Worm (Caenorhabditis elegans) whole organism, young adult: ENCODE data around the gene srw-41.

Experiments used
- B0035.1 ChIP-seq: sonication (generic microtip); optimal IDR thresholded peaks from 2 replicates; lab custom pipeline; 2016; ENCODE audit warnings: missing genetic modification characterization, mild to moderate bottlenecking, missing compliant biosample characterization, missing genotype, missing genetic modification reagents
- C06A6.2 ChIP-seq: fragments of 200-800 bp; sonication (Bioruptor generic); conservative IDR thresholded peaks from 2 replicates; pipeline ENCODE4 v1.3.6; 2022; ENCODE audit warnings: missing genetic modification characterization, missing compliant biosample characterization
- F23B12.7 ChIP-seq: sonication (generic microtip); optimal IDR thresholded peaks from 2 replicates; lab custom pipeline; 2017; ENCODE audit warnings: missing genetic modification characterization, mild to moderate bottlenecking, missing compliant biosample characterization, antibody characterized with exemption, moderate library complexity; ENCODE audit not compliant: insufficient read depth
- F39B2.1 ChIP-seq: fragments of 200-800 bp; sonication (Bioruptor generic); IDR thresholded peaks from 2 replicates; pipeline ENCODE4 v1.3.6; 2022; ENCODE audit warnings: missing genetic modification reagents, missing genetic modification characterization, missing compliant biosample characterization
- F52B5.7 ChIP-seq: sonication (generic microtip); optimal IDR thresholded peaks from 2 replicates; lab custom pipeline; 2016; ENCODE audit warnings: mild to moderate bottlenecking, missing genetic modification characterization, missing compliant biosample characterization
- T07F8.4 ChIP-seq: sonication (generic microtip); optimal IDR thresholded peaks from 2 replicates; lab custom pipeline; 2016; ENCODE audit warnings: mild to moderate bottlenecking, missing genetic modification characterization, moderate library complexity, missing compliant biosample characterization
- Y53G8AR.9 ChIP-seq: fragments of 200-800 bp; sonication (Bioruptor generic); conservative IDR thresholded peaks from 2 replicates; pipeline ENCODE4 v1.3.6; 2022; ENCODE audit warnings: missing genetic modification reagents, missing genetic modification characterization, missing compliant biosample characterization
- Y67H2A.10 ChIP-seq: fragments of 200-800 bp; sonication (Bioruptor generic); conservative IDR thresholded peaks from 2 replicates; pipeline ENCODE4 v1.3.6; 2022; ENCODE audit warnings: missing genetic modification reagents, missing genetic modification characterization, missing compliant biosample characterization
- Y79H2A.3 ChIP-seq: fragments of 200-800 bp; sonication (Bioruptor generic); conservative IDR thresholded peaks from 2 replicates; pipeline ENCODE4 v1.3.6; 2022; ENCODE audit warnings: missing genetic modification reagents, missing genetic modification characterization, missing compliant biosample characterization
- Y95B8A.8 ChIP-seq: fragments of 200-800 bp; sonication (Bioruptor generic); IDR thresholded peaks from 2 replicates; pipeline ENCODE4 v1.3.6; 2022; ENCODE audit warnings: missing genetic modification reagents, missing genetic modification characterization, missing compliant biosample characterization
- ZK185.1 ChIP-seq: sonication (generic microtip); optimal IDR thresholded peaks from 2 replicates; lab custom pipeline; 2016; ENCODE audit warnings: mild to moderate bottlenecking, missing genetic modification characterization, missing compliant biosample characterization; ENCODE audit not compliant: poor library complexity, severe bottlenecking
- akir-1 ChIP-seq: fragments of 200-800 bp; sonication (Bioruptor generic); optimal IDR thresholded peaks from 2 replicates; lab custom pipeline; 2018; ENCODE audit warnings: mild to moderate bottlenecking, missing genetic modification characterization, moderate library complexity, missing compliant biosample characterization
- ama-1 ChIP-seq, 3 experiments: fragments of 150-350 bp in 1 of 3; sonication (generic microtip) in 2 of 3; optimal IDR thresholded peaks; 2 replicates each; lab custom pipeline; 2014 to 2018; ENCODE audit warnings: missing biosample characterization in 2 of 3, missing genetic modification characterization in 2 of 3, missing genetic modification reagents in 2 of 3
- aptf-3 ChIP-seq: fragments of 200-800 bp; sonication (Bioruptor generic); IDR thresholded peaks from 2 replicates; pipeline ENCODE4 v1.3.6; 2022; ENCODE audit warnings: missing genetic modification characterization, missing compliant biosample characterization
- attf-6 ChIP-seq: fragments of 200-800 bp; sonication (Bioruptor generic); IDR thresholded peaks from 2 replicates; pipeline ENCODE4 v1.3.6; 2022; ENCODE audit warnings: missing genetic modification reagents, missing genetic modification characterization, missing compliant biosample characterization
- bed-1 ChIP-seq: fragments of 200-800 bp; sonication (Bioruptor generic); IDR thresholded peaks from 2 replicates; pipeline ENCODE4 v1.3.6; 2022; ENCODE audit warnings: missing genetic modification reagents, missing genetic modification characterization, missing compliant biosample characterization
- cebp-2 ChIP-seq: fragments of 200-800 bp; sonication (Bioruptor generic); IDR thresholded peaks from 2 replicates; pipeline ENCODE4 v1.3.6; 2022; ENCODE audit warnings: missing genetic modification characterization, missing compliant biosample characterization
- ceh-100 ChIP-seq: fragments of 200-800 bp; sonication (Bioruptor generic); IDR thresholded peaks from 2 replicates; pipeline ENCODE4 v1.3.6; 2022; ENCODE audit warnings: missing genetic modification reagents, missing genetic modification characterization, missing compliant biosample characterization
- ceh-58 ChIP-seq: fragments of 200-800 bp; sonication (Bioruptor generic); IDR thresholded peaks from 2 replicates; pipeline ENCODE4 v1.3.6; 2022; ENCODE audit warnings: missing genetic modification characterization, missing compliant biosample characterization
- ceh-91 ChIP-seq: fragments of 200-800 bp; sonication (Bioruptor generic); IDR thresholded peaks from 2 replicates; pipeline ENCODE4 v1.3.6; 2022; ENCODE audit warnings: missing genetic modification reagents, missing genetic modification characterization, missing compliant biosample characterization
- dox-1 ChIP-seq: fragments of 200-800 bp; sonication (Bioruptor generic); IDR thresholded peaks from 2 replicates; pipeline ENCODE4 v1.3.6; 2022; ENCODE audit warnings: missing genetic modification reagents, missing genetic modification characterization, missing compliant biosample characterization
- efl-1 ChIP-seq: fragments of 150-350 bp; optimal IDR thresholded peaks from 2 replicates; lab custom pipeline; 2014; ENCODE audit warnings: missing biosample characterization, missing genetic modification reagents, missing genetic modification characterization
- ekl-4 ChIP-seq: fragments of 200-800 bp; sonication (Bioruptor generic); IDR thresholded peaks from 2 replicates; pipeline ENCODE4 v1.3.6; 2022; ENCODE audit warnings: missing genetic modification reagents, missing genetic modification characterization, missing compliant biosample characterization
- fkh-3 ChIP-seq: sonication (generic microtip); optimal IDR thresholded peaks from 2 replicates; lab custom pipeline; 2016; ENCODE audit warnings: mild to moderate bottlenecking, missing genetic modification characterization, missing compliant biosample characterization
- him-1 ChIP-seq: sonication (generic microtip); optimal IDR thresholded peaks from 2 replicates; lab custom pipeline; 2016; ENCODE audit warnings: missing genotype, missing genetic modification reagents, missing genetic modification characterization, missing compliant biosample characterization
- hlh-12 ChIP-seq: sonication (generic microtip); optimal IDR thresholded peaks from 2 replicates; lab custom pipeline; 2016; ENCODE audit warnings: missing genetic modification characterization, missing compliant biosample characterization
- hmg-1.2 ChIP-seq: fragments of 200-800 bp; sonication (Bioruptor generic); IDR thresholded peaks from 2 replicates; pipeline ENCODE4 v1.3.6; 2022; ENCODE audit warnings: missing genetic modification reagents, missing genetic modification characterization, missing compliant biosample characterization
- hrde-1 ChIP-seq: sonication (generic microtip); optimal IDR thresholded peaks from 2 replicates; lab custom pipeline; 2016; ENCODE audit warnings: missing genetic modification characterization, mild to moderate bottlenecking, missing compliant biosample characterization, moderate library complexity, missing genotype, missing genetic modification reagents, borderline replicate concordance
- lin-26 ChIP-seq: fragments of 200-800 bp; sonication (Bioruptor generic); IDR thresholded peaks from 2 replicates; pipeline ENCODE4 v1.3.6; 2022; ENCODE audit warnings: missing genetic modification reagents, missing genetic modification characterization, missing compliant biosample characterization
- mcd-1 ChIP-seq: fragments of 200-800 bp; sonication (Bioruptor generic); IDR thresholded peaks from 2 replicates; pipeline ENCODE4 v1.3.6; 2022; ENCODE audit warnings: missing genetic modification reagents, missing genetic modification characterization, missing compliant biosample characterization
- mes-4 ChIP-seq: sonication (generic microtip); optimal IDR thresholded peaks from 2 replicates; lab custom pipeline; 2016; ENCODE audit warnings: missing genotype, missing genetic modification characterization, missing compliant biosample characterization
- nfyb-1 ChIP-seq: fragments of 200-800 bp; sonication (Bioruptor generic); IDR thresholded peaks from 2 replicates; pipeline ENCODE4 v1.3.6; 2022; ENCODE audit warnings: missing genetic modification reagents, missing genetic modification characterization, missing compliant biosample characterization
- nhr-80 ChIP-seq: sonication (generic microtip); optimal IDR thresholded peaks from 2 replicates; lab custom pipeline; 2016; ENCODE audit warnings: missing genetic modification characterization, missing compliant biosample characterization
- rcor-1 ChIP-seq: fragments of 200-800 bp; sonication (Bioruptor generic); IDR thresholded peaks from 2 replicates; pipeline ENCODE4 v1.3.6; 2022; ENCODE audit warnings: missing genetic modification reagents, missing genetic modification characterization, missing compliant biosample characterization
- sea-2 ChIP-seq: fragments of 200-800 bp; sonication (Bioruptor generic); IDR thresholded peaks from 2 replicates; pipeline ENCODE4 v1.3.6; 2022; ENCODE audit warnings: missing genetic modification characterization, missing compliant biosample characterization
- snpc-1.3 ChIP-seq: sonication (generic microtip); optimal IDR thresholded peaks from 2 replicates; lab custom pipeline; 2017; ENCODE audit warnings: missing genetic modification characterization, mild to moderate bottlenecking, missing compliant biosample characterization, antibody characterized with exemption, moderate library complexity, missing genotype, missing genetic modification reagents; ENCODE audit not compliant: insufficient read depth
- tbx-9 ChIP-seq: sonication (generic microtip); optimal IDR thresholded peaks from 2 replicates; lab custom pipeline; 2016; ENCODE audit warnings: borderline replicate concordance, missing genetic modification characterization, inconsistent platforms, missing compliant biosample characterization
- xnd-1 ChIP-seq: sonication (generic microtip); optimal IDR thresholded peaks from 2 replicates; lab custom pipeline; 2016; ENCODE audit warnings: missing genotype, missing genetic modification reagents, missing genetic modification characterization, missing compliant biosample characterization
- ztf-22 ChIP-seq: fragments of 200-800 bp; sonication (Bioruptor generic); optimal IDR thresholded peaks from 2 replicates; lab custom pipeline; 2018; ENCODE audit warnings: mild to moderate bottlenecking, missing genetic modification characterization, moderate library complexity, missing compliant biosample characterization

The srw-41 gene

ce11 chrV:16729961-16730360, 32.7 kb downstream of the srw-41 start, which contains the start of gene srz-99:
Gene srz-99 (plus strand): TSS chrV:16730261.
- TF ChIP-seq rcor-1 (GFP tag; lab: Robert Waterston, UW) = no peak
- no peak for TF ChIP-seq ceh-58 (GFP tag; lab: Robert Waterston, UW)
- no peak for TF ChIP-seq mcd-1 (GFP tag; lab: Robert Waterston, UW)
- no peak for TF ChIP-seq Y67H2A.10 (GFP tag; lab: Robert Waterston, UW)
- TF ChIP-seq T07F8.4 (tag; lab: Kevin White, UChicago) = no peak
- TF ChIP-seq B0035.1 (tag; lab: Kevin White, UChicago) = no peak
- TF ChIP-seq snpc-1.3 (tag; lab: Kevin White, UChicago) = no peak
- no peak for TF ChIP-seq efl-1 (GFP tag; lab: Kevin White, UChicago)
- no peak for TF ChIP-seq nhr-80 (tag; lab: Kevin White, UChicago)
- no peak for TF ChIP-seq ceh-91
- no peak for TF ChIP-seq dox-1 (GFP tag; lab: Robert Waterston, UW)
- no peak for TF ChIP-seq ceh-100 (GFP tag; lab: Robert Waterston, UW)
- no peak for TF ChIP-seq lin-26 (GFP tag; lab: Robert Waterston, UW)
- TF ChIP-seq akir-1 = no peak
- no peak for TF ChIP-seq hrde-1 (tag; lab: Kevin White, UChicago)
- no peak for TF ChIP-seq sea-2 (GFP tag; lab: Robert Waterston, UW)
- no peak for TF ChIP-seq ama-1 (optimal IDR thresholded peaks at IDR 0.05; lab: Kevin White, UChicago)
- no peak for TF ChIP-seq ama-1 (GFP tag; optimal IDR thresholded peaks at IDR 0.05; lab: Kevin White, UChicago)
- TF ChIP-seq hlh-12 (tag; lab: Kevin White, UChicago) = no peak

ce11 chrV:16731600-16731999, 34.3 kb downstream of the srw-41 start, which contains the start of gene srz-100:
Gene srz-100 (plus strand): TSS chrV:16731900.
- no peak for TF ChIP-seq attf-6 (GFP tag; lab: Robert Waterston, UW)
- TF ChIP-seq ZK185.1 = no peak
- TF ChIP-seq ekl-4 (GFP tag; lab: Robert Waterston, UW) = no peak
- no peak for TF ChIP-seq bed-1 (GFP tag; lab: Robert Waterston, UW)
- TF ChIP-seq Y53G8AR.9 (GFP tag; lab: Robert Waterston, UW) = no peak
- no peak for TF ChIP-seq Y67H2A.10 (GFP tag; lab: Robert Waterston, UW)
- no peak for TF ChIP-seq xnd-1 (tag; lab: Kevin White, UChicago)
- no peak for TF ChIP-seq F39B2.1 (GFP tag; lab: Robert Waterston, UW)
- TF ChIP-seq him-1 (tag; lab: Kevin White, UChicago) = no peak
- no peak for TF ChIP-seq Y79H2A.3 (GFP tag; lab: Robert Waterston, UW)
- no peak for TF ChIP-seq snpc-1.3 (tag; lab: Kevin White, UChicago)
- no peak for TF ChIP-seq ceh-91

ce11 chrV:16733681-16734080, 36.4 kb downstream of the srw-41 start, which contains the start of gene T25E12.16:
Gene T25E12.16 (minus strand): TSS chrV:16733781.
- TF ChIP-seq aptf-3 (GFP tag; lab: Robert Waterston, UW) = no peak
- TF ChIP-seq xnd-1 (tag; lab: Kevin White, UChicago) = no peak
- TF ChIP-seq ekl-4 (GFP tag; lab: Robert Waterston, UW) = no peak
- no peak for TF ChIP-seq F52B5.7 (tag; lab: Kevin White, UChicago)
- TF ChIP-seq fkh-3 (tag; lab: Kevin White, UChicago) = no peak
- TF ChIP-seq Y95B8A.8 (GFP tag; lab: Robert Waterston, UW) = no peak
- TF ChIP-seq cebp-2 (GFP tag; lab: Robert Waterston, UW) = no peak
- no peak for TF ChIP-seq F23B12.7 (tag; lab: Kevin White, UChicago)
- no peak for TF ChIP-seq C06A6.2
- no peak for TF ChIP-seq hmg-1.2 (GFP tag; lab: Robert Waterston, UW)
- TF ChIP-seq ztf-22 (GFP tag; lab: Kevin White, UChicago) = no peak
- no peak for TF ChIP-seq mcd-1 (GFP tag; lab: Robert Waterston, UW)
- no peak for TF ChIP-seq nfyb-1
- no peak for TF ChIP-seq mes-4
- no peak for TF ChIP-seq ceh-58 (GFP tag; lab: Robert Waterston, UW)
- TF ChIP-seq tbx-9 (tag; lab: Kevin White, UChicago) = no peak
